Worm (Caenorhabditis elegans) whole organism, L4 larva: Measurements from ENCODE around the gene F08D12.4.
A peak's percentile ranks its signal among the peaks of the same experiment; 100 is the strongest.

Experiments
- F26F4.8 ChIP-seq: fragments of 200-800 bp; sonication (Bioruptor generic); conservative IDR thresholded peaks from 2 replicates; pipeline ENCODE4 v1.3.6; 2022; ENCODE audit warnings: missing genetic modification characterization, missing compliant biosample characterization
- T20F7.1 ChIP-seq: fragments of 200-800 bp; sonication (Bioruptor generic); optimal IDR thresholded peaks from 2 replicates; lab custom pipeline; 2018; ENCODE audit warnings: mild to moderate bottlenecking, missing genetic modification characterization, missing compliant biosample characterization
- T26A8.4 ChIP-seq: fragments of 200-800 bp; sonication (Bioruptor generic); IDR thresholded peaks from 2 replicates; pipeline ENCODE4 v1.3.6; 2022; ENCODE audit warnings: missing genetic modification characterization, missing compliant biosample characterization
- Y48G9A.11 ChIP-seq: fragments of 200-800 bp; sonication (Bioruptor generic); IDR thresholded peaks from 2 replicates; pipeline ENCODE4 v1.3.6; 2022; ENCODE audit warnings: missing genetic modification reagents, missing genetic modification characterization, missing compliant biosample characterization
- Y5F2A.4 ChIP-seq: fragments of 200-800 bp; sonication (Bioruptor generic); optimal IDR thresholded peaks from 2 replicates; lab custom pipeline; 2018; ENCODE audit warnings: mild to moderate bottlenecking, missing genetic modification characterization, missing compliant biosample characterization
- ZK546.5 ChIP-seq, 2 experiments: sonication (generic microtip); optimal IDR thresholded peaks; 2 replicates each; lab custom pipeline; 2017; ENCODE audit warnings: missing biosample characterization in 2 of 2, missing genetic modification characterization in 2 of 2
- aha-1 ChIP-seq: fragments of 150-350 bp; peaks from one replicate; lab custom pipeline; 2014; ENCODE audit warnings: missing biosample characterization, missing genetic modification characterization
- attf-4 ChIP-seq: sonication (generic microtip); optimal IDR thresholded peaks from 3 replicates; lab custom pipeline; 2017; ENCODE audit warnings: missing biosample characterization, missing genetic modification characterization
- ceh-20 ChIP-seq: fragments of 200-800 bp; sonication (Bioruptor generic); IDR thresholded peaks from 2 replicates; pipeline ENCODE4 v1.3.6; 2022; ENCODE audit warnings: missing genetic modification reagents, missing genetic modification characterization, missing compliant biosample characterization
- ceh-44 ChIP-seq: fragments of 200-800 bp; sonication (Bioruptor generic); IDR thresholded peaks from 2 replicates; pipeline ENCODE4 v1.3.6; 2022; ENCODE audit warnings: missing genetic modification reagents, missing genetic modification characterization, missing compliant biosample characterization
- cey-2 ChIP-seq: sonication (generic microtip); optimal IDR thresholded peaks from 3 replicates; lab custom pipeline; 2017; ENCODE audit warnings: missing genetic modification characterization, mild to moderate bottlenecking, missing compliant biosample characterization, antibody characterized with exemption, borderline replicate concordance; ENCODE audit not compliant: insufficient read depth
- daf-12 ChIP-seq: fragments of 150-350 bp; optimal IDR thresholded peaks from 2 replicates; lab custom pipeline; 2014; ENCODE audit warnings: missing biosample characterization, missing genetic modification reagents, missing genetic modification characterization
- daf-16 ChIP-seq, 3 experiments: sonication (generic microtip); optimal IDR thresholded peaks; 2 replicates each; lab custom pipeline; 2016 to 2017; ENCODE audit warnings: missing genetic modification characterization in 3 of 3, missing genetic modification reagents in 3 of 3, mild to moderate bottlenecking in 2 of 3, missing compliant biosample characterization in 2 of 3, missing biosample characterization in 1 of 3, moderate library complexity in 1 of 3
- daf-19 ChIP-seq: fragments of 200-800 bp; sonication (Bioruptor generic); conservative IDR thresholded peaks from 2 replicates; pipeline ENCODE4 v1.3.6; 2022; ENCODE audit warnings: missing genetic modification characterization, missing compliant biosample characterization
- daf-8 ChIP-seq: fragments of 200-800 bp; sonication (Bioruptor generic); IDR thresholded peaks from 2 replicates; pipeline ENCODE4 v1.3.6; 2022; ENCODE audit warnings: missing genetic modification characterization, missing compliant biosample characterization
- dmd-8 ChIP-seq: fragments of 200-800 bp; sonication (Bioruptor generic); IDR thresholded peaks from 2 replicates; pipeline ENCODE4 v1.3.6; 2022; ENCODE audit warnings: missing genetic modification characterization, missing compliant biosample characterization
- dmd-9 ChIP-seq: fragments of 200-800 bp; sonication (Bioruptor generic); IDR thresholded peaks from 2 replicates; pipeline ENCODE4 v1.3.6; 2022; ENCODE audit warnings: missing genetic modification reagents, missing genetic modification characterization, missing compliant biosample characterization
- dpl-1 ChIP-seq: fragments of 150-350 bp; optimal IDR thresholded peaks from 2 replicates; lab custom pipeline; 2014; ENCODE audit warnings: missing biosample characterization, missing genetic modification reagents, missing genetic modification characterization
- duxl-1 ChIP-seq: sonication (generic microtip); optimal IDR thresholded peaks from 2 replicates; lab custom pipeline; 2016; ENCODE audit warnings: mild to moderate bottlenecking, missing genetic modification characterization, moderate library complexity, missing compliant biosample characterization; ENCODE audit not compliant: poor library complexity
- egl-27 ChIP-seq: sonication (generic microtip); optimal IDR thresholded peaks from 3 replicates; lab custom pipeline; 2017; ENCODE audit warnings: missing biosample characterization, missing genetic modification reagents, missing genetic modification characterization
- egl-43 ChIP-seq: fragments of 200-800 bp; sonication (Bioruptor generic); IDR thresholded peaks from 2 replicates; pipeline ENCODE4 v1.3.6; 2022; ENCODE audit warnings: missing genetic modification reagents, missing genetic modification characterization, missing compliant biosample characterization
- hif-1 ChIP-seq, 2 experiments: sonication (generic microtip); optimal IDR thresholded peaks; 2 replicates each; lab custom pipeline; 2016 to 2017; ENCODE audit warnings: missing compliant biosample characterization in 2 of 2, missing genetic modification characterization in 2 of 2, missing genetic modification reagents in 2 of 2, missing genotype in 2 of 2, mild to moderate bottlenecking in 1 of 2
- hlh-11 ChIP-seq: fragments of 200-800 bp; sonication (Bioruptor generic); optimal IDR thresholded peaks from 2 replicates; lab custom pipeline; 2018; ENCODE audit warnings: mild to moderate bottlenecking, missing genetic modification characterization, missing compliant biosample characterization
- hmg-1.1 ChIP-seq: fragments of 200-800 bp; sonication (Bioruptor generic); IDR thresholded peaks from 2 replicates; pipeline ENCODE4 v1.3.6; 2022; ENCODE audit warnings: missing genetic modification reagents, missing genetic modification characterization, missing compliant biosample characterization
- jun-1 ChIP-seq: fragments of 150-350 bp; optimal IDR thresholded peaks from 2 replicates; lab custom pipeline; 2014; ENCODE audit warnings: missing biosample characterization, missing genetic modification reagents, missing genetic modification characterization
- lin-1 ChIP-seq: fragments of 200-800 bp; sonication (Bioruptor generic); IDR thresholded peaks from 2 replicates; pipeline ENCODE4 v1.3.6; 2022; ENCODE audit warnings: missing genetic modification reagents, missing genetic modification characterization, missing compliant biosample characterization
- lin-15B ChIP-seq: fragments of 150-350 bp; sonication (generic microtip); optimal IDR thresholded peaks from 3 replicates; lab custom pipeline; 2014; ENCODE audit warnings: missing biosample characterization, missing genetic modification characterization
- lin-39 ChIP-seq: fragments of 150-350 bp; optimal IDR thresholded peaks from 2 replicates; lab custom pipeline; 2014; ENCODE audit warnings: missing biosample characterization, missing genetic modification reagents, missing genetic modification characterization
- lsy-2 ChIP-seq, 2 experiments: fragments of 150-350 bp in 1 of 2; sonication (generic microtip) in 1 of 2; optimal IDR thresholded peaks; 2 replicates each; lab custom pipeline; 2014 to 2017; ENCODE audit warnings: missing biosample characterization in 2 of 2, missing genetic modification characterization in 2 of 2
- mdt-29 ChIP-seq: fragments of 200-800 bp; sonication (Bioruptor generic); IDR thresholded peaks from 2 replicates; pipeline ENCODE4 v1.3.6; 2022; ENCODE audit warnings: missing genetic modification reagents, missing genetic modification characterization, missing compliant biosample characterization
- mep-1 ChIP-seq: fragments of 150-350 bp; sonication (generic microtip); optimal IDR thresholded peaks from 3 replicates; lab custom pipeline; 2014; ENCODE audit warnings: missing biosample characterization, missing genetic modification characterization
- mes-2 ChIP-seq: sonication (generic microtip); optimal IDR thresholded peaks from 2 replicates; lab custom pipeline; 2016; ENCODE audit warnings: missing genotype, mild to moderate bottlenecking, missing genetic modification characterization, missing compliant biosample characterization; ENCODE audit not compliant: poor library complexity, severe bottlenecking
- nhr-11 ChIP-seq: fragments of 150-350 bp; optimal IDR thresholded peaks from 2 replicates; lab custom pipeline; 2014; ENCODE audit warnings: missing biosample characterization, missing genetic modification characterization
- nhr-237 ChIP-seq: sonication (generic microtip); optimal IDR thresholded peaks from 2 replicates; lab custom pipeline; 2017; ENCODE audit warnings: missing biosample characterization, missing genetic modification characterization
- nhr-25 ChIP-seq: sonication (generic microtip); optimal IDR thresholded peaks from 2 replicates; lab custom pipeline; 2017; ENCODE audit warnings: missing genetic modification characterization, mild to moderate bottlenecking, missing compliant biosample characterization, antibody characterized with exemption, moderate library complexity, borderline replicate concordance; ENCODE audit not compliant: insufficient read depth
- nhr-28 ChIP-seq: fragments of 150-350 bp; optimal IDR thresholded peaks from 2 replicates; lab custom pipeline; 2014; ENCODE audit warnings: missing biosample characterization, missing genetic modification characterization
- nhr-41 ChIP-seq: fragments of 200-800 bp; sonication (Bioruptor generic); IDR thresholded peaks from 2 replicates; pipeline ENCODE4 v1.3.6; 2022; ENCODE audit warnings: missing genetic modification reagents, missing genetic modification characterization, missing compliant biosample characterization
- nhr-6 ChIP-seq: fragments of 150-350 bp; optimal IDR thresholded peaks from 2 replicates; lab custom pipeline; 2014; ENCODE audit warnings: missing biosample characterization, missing genetic modification characterization
- pha-4 ChIP-seq, 2 experiments: fragments of 150-350 bp in 1 of 2; fragments of 200-800 bp in 1 of 2; sonication (Bioruptor generic) in 1 of 2; IDR thresholded peaks in 1 of 2; optimal IDR thresholded peaks in 1 of 2; 2 replicates each; pipeline versions ENCODE4 v1.3.6 to Lab custom; 2014 to 2022; ENCODE audit warnings: missing genetic modification characterization in 2 of 2, missing genetic modification reagents in 2 of 2, missing biosample characterization in 1 of 2, missing compliant biosample characterization in 1 of 2
- sdz-12 ChIP-seq: fragments of 200-800 bp; sonication (Bioruptor generic); optimal IDR thresholded peaks from 2 replicates; lab custom pipeline; 2018; ENCODE audit warnings: mild to moderate bottlenecking, missing genetic modification characterization, missing compliant biosample characterization
- skn-1 ChIP-seq: fragments of 150-350 bp; optimal IDR thresholded peaks from 2 replicates; lab custom pipeline; 2014; ENCODE audit warnings: missing biosample characterization, missing genetic modification characterization
- snpc-1.2 ChIP-seq: fragments of 200-800 bp; sonication (Bioruptor generic); IDR thresholded peaks from 2 replicates; pipeline ENCODE4 v1.3.6; 2022; ENCODE audit warnings: missing genetic modification reagents, missing genetic modification characterization, missing compliant biosample characterization
- vab-7 ChIP-seq: fragments of 200-800 bp; sonication (Bioruptor generic); IDR thresholded peaks from 2 replicates; pipeline ENCODE4 v1.3.6; 2022; ENCODE audit warnings: missing genetic modification reagents, missing genetic modification characterization, missing compliant biosample characterization
- zag-1 ChIP-seq: fragments of 150-350 bp; optimal IDR thresholded peaks from 2 replicates; lab custom pipeline; 2014; ENCODE audit warnings: missing biosample characterization, missing genetic modification characterization
- zfp-2 ChIP-seq: sonication (generic microtip); optimal IDR thresholded peaks from 2 replicates; lab custom pipeline; 2016; ENCODE audit warnings: mild to moderate bottlenecking, missing genetic modification characterization, missing compliant biosample characterization
- zip-11 ChIP-seq: fragments of 200-800 bp; sonication (Bioruptor generic); IDR thresholded peaks from 2 replicates; pipeline ENCODE4 v1.3.6; 2022; ENCODE audit warnings: missing genetic modification characterization, missing compliant biosample characterization

The F08D12.4 gene

ce11 chrII:2797951-2798350, 20.0 kb downstream of the F08D12.4 start:
- peak; percentile 79 for TF ChIP-seq aha-1
- TF ChIP-seq T26A8.4 (GFP tag; lab: Robert Waterston, UW): no peak

- TF ChIP-seq cey-2 (tag; lab: Kevin White, UChicago): peak; percentile 51
- TF ChIP-seq daf-8 (GFP tag; lab: Robert Waterston, UW): no peak
- TF ChIP-seq lsy-2 (tag; optimal IDR thresholded peaks at IDR 0.05; lab: Kevin White, UChicago): peak in 1 of 2 experiments; percentile 76
- TF ChIP-seq lin-15B (tag; lab: Kevin White, UChicago): no peak
- no peak for TF ChIP-seq daf-12
- TF ChIP-seq duxl-1: peak; percentile 47
- TF ChIP-seq nhr-237: no peak
- TF ChIP-seq mdt-29 (GFP tag; lab: Robert Waterston, UW): 0 out of 2 replicates have a peak, but pooled peaks have one; percentile 31
- peak; percentile 74 for TF ChIP-seq T26A8.4 (GFP tag; lab: Robert Waterston, UW)
- TF ChIP-seq daf-16 (GFP tag; optimal IDR thresholded peaks at IDR 0.05; lab: Kevin White, UChicago): peak in 1 of 2 experiments; percentile 15
- peak; percentile 37 for TF ChIP-seq daf-16 (tag; optimal IDR thresholded peaks at IDR 0.05; lab: Kevin White, UChicago)
- TF ChIP-seq ZK546.5 (tag; optimal IDR thresholded peaks at IDR 0.05; lab: Kevin White, UChicago): no peak
- TF ChIP-seq aha-1: peak; percentile 64
- peak; percentile 26 for TF ChIP-seq dpl-1 (GFP tag; lab: Kevin White, UChicago)
- no peak for TF ChIP-seq daf-19 (GFP tag; lab: Robert Waterston, UW)
- no peak for TF ChIP-seq dmd-8
- TF ChIP-seq sdz-12 (GFP tag; lab: Kevin White, UChicago): no peak
- TF ChIP-seq ceh-44 (GFP tag; lab: Robert Waterston, UW): no peak
- peak; percentile 70 for TF ChIP-seq ceh-20 (GFP tag; lab: Robert Waterston, UW)
- no peak for TF ChIP-seq nhr-11
- peak; percentile 74 for TF ChIP-seq lin-1 (GFP tag; lab: Robert Waterston, UW)
- no peak for TF ChIP-seq nhr-25
- TF ChIP-seq nhr-41: no peak
- TF ChIP-seq hif-1 (tag; optimal IDR thresholded peaks at IDR 0.05; lab: Kevin White, UChicago): peak in 1 of 2 experiments; percentile 14
- TF ChIP-seq hmg-1.1 (GFP tag; lab: Robert Waterston, UW): peak; percentile 59
- TF ChIP-seq zfp-2 (tag; lab: Kevin White, UChicago): no peak
- peak; percentile 22 for TF ChIP-seq jun-1
- TF ChIP-seq zip-11 (GFP tag; lab: Robert Waterston, UW): no peak
- TF ChIP-seq T20F7.1: no peak
- TF ChIP-seq Y48G9A.11 (GFP tag; lab: Robert Waterston, UW): no peak
- TF ChIP-seq egl-43 (GFP tag; lab: Robert Waterston, UW): no peak
- TF ChIP-seq lin-39 (tag; lab: Kevin White, UChicago): no peak
- TF ChIP-seq vab-7 (GFP tag; lab: Robert Waterston, UW): no peak
- TF ChIP-seq hlh-11 (tag; lab: Kevin White, UChicago): peak; percentile 93
- no peak for TF ChIP-seq snpc-1.2
- TF ChIP-seq pha-4 (GFP tag; IDR thresholded peaks at IDR 0.05; lab: Robert Waterston, UW): peak; percentile 65
- no peak for TF ChIP-seq pha-4 (tag; optimal IDR thresholded peaks at IDR 0.05; lab: Kevin White, UChicago)
- no peak for TF ChIP-seq egl-27 (tag; lab: Kevin White, UChicago)
- no peak for TF ChIP-seq F26F4.8 (GFP tag; lab: Robert Waterston, UW)
- peak; percentile 59 for TF ChIP-seq mep-1 (tag; lab: Kevin White, UChicago)
- no peak for TF ChIP-seq skn-1 (tag; lab: Kevin White, UChicago)
- TF ChIP-seq Y5F2A.4 (GFP tag; lab: Kevin White, UChicago): no peak
- TF ChIP-seq zag-1: no peak
- TF ChIP-seq nhr-6 (tag; lab: Kevin White, UChicago): peak; percentile 44
- TF ChIP-seq nhr-28 (tag; lab: Kevin White, UChicago): peak; percentile 91
- TF ChIP-seq attf-4 (tag; lab: Kevin White, UChicago): no peak
- no peak for TF ChIP-seq dmd-9
- peak; percentile 68 for TF ChIP-seq mes-2
Measured at ce11 chrII:2800550-2801233, 22.7 kb downstream of the F08D12.4 start, which contains the start of gene nhr-119. TSS of gene nhr-119 (minus strand) at chrII:2800600.
